Fruit fly (Drosophila melanogaster): ENCODE measurements around the gene CG31815.
A peak's percentile ranks its signal among the peaks of the same experiment; 100 is the strongest.

The CG31815 gene

DNA sequence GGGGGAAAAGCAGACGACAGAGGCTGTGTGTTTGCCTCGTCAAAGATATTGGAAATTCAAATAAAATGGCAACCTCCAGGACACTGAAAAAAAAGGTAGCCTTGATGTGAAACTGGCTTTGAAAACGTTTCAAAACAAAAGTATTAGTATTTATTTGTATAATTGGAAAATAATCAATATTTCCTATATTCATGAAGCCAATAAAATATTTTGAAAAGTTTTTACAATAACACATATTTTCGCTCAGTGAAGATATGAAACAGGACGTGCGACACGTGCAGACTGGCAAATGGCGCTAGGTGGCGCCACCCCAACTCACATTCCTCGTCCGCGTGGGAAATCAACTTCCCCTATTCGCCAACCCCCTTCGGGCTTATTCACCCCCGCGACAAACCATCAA, 42.2 kb downstream of the CG31815 start (continued):
- TF ChIP-seq mld (GFP tag; IDR thresholded peaks at IDR 0.05; ENCODE audit: partially characterized antibody) (no peak), D (optimal IDR thresholded peaks at IDR 0.05) (no peak), D (GFP tag; optimal IDR thresholded peaks at IDR 0.05) (no peak), Nf-YB (GFP tag; optimal IDR thresholded peaks at IDR 0.05) (no peak), sc (optimal IDR thresholded peaks at IDR 0.05) (no peak), sc (GFP tag; optimal IDR thresholded peaks at IDR 0.05) (no peak), dmrt99B (tag; optimal IDR thresholded peaks at IDR 0.05) (peak; percentile 73), CG16779 (GFP tag; IDR thresholded peaks at IDR 0.05) (no peak), CG11504 (tag; optimal IDR thresholded peaks at IDR 0.05) (peak; percentile 71), odd (GFP tag; optimal IDR thresholded peaks at IDR 0.05) (peak; percentile 16), CG6272 (GFP tag; IDR thresholded peaks at IDR 0.05) (no peak), CG2120 (GFP tag; optimal IDR thresholded peaks at IDR 0.05) (peak; percentile 68), MTF-1 (GFP tag; optimal IDR thresholded peaks at IDR 0.05; ENCODE audit: borderline replicate concordance) (no peak), slp2 (GFP tag; optimal IDR thresholded peaks at IDR 0.05) (no peak), CG5180 (GFP tag; optimal IDR thresholded peaks at IDR 0.05) (no peak), toy (GFP tag; IDR thresholded peaks at IDR 0.05) (no peak), oc (tag; optimal IDR thresholded peaks at IDR 0.05) (no peak), CG13287 (GFP tag; IDR thresholded peaks at IDR 0.05; ENCODE audit: partially characterized antibody) (no peak), HmgD (GFP tag; optimal IDR thresholded peaks at IDR 0.05) (no peak), CG2875 (GFP tag; optimal IDR thresholded peaks at IDR 0.05) (no peak), lbe (GFP tag; optimal IDR thresholded peaks at IDR 0.05) (no peak), CG8924 (tag; optimal IDR thresholded peaks at IDR 0.05) (peak; percentile 46), CG12659 (GFP tag; optimal IDR thresholded peaks at IDR 0.05) (peak; percentile 40)

DNA sequence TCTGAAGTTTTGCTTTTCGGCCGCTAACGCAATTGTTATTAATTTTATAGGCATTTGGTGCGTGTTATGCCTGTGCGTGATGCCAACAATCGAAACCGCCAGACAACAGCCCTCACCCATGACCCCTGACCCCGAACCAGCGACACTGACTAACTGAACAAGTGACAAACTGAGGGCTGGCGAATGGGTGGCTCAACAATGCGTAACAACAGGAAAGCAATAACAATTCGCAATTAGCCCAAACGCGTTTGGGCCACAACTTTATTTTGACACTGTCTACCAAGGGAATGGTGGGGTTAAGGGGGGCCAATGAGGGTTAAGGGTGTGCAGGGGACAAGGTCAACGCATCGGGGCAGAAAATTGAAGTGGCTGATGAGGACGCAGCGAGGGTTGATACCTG, 43.3 kb downstream of the CG31815 start:
- no peak for TF ChIP-seq MESR4 (GFP tag; optimal IDR thresholded peaks at IDR 0.05)
- TF ChIP-seq CG7745 (tag; optimal IDR thresholded peaks at IDR 0.05): no peak
- no peak for TF ChIP-seq Doc2 (GFP tag; IDR thresholded peaks at IDR 0.05)
- TF ChIP-seq CG8281 (tag; optimal IDR thresholded peaks at IDR 0.05): peak; percentile 86
- TF ChIP-seq Deaf1 (tag; optimal IDR thresholded peaks at IDR 0.05): no peak
- TF ChIP-seq Med (GFP tag): peak; percentile 67
- TF ChIP-seq Hr78 (GFP tag; optimal IDR thresholded peaks at IDR 0.05): peak in 1 of 2 experiments; percentile 74
- no peak for TF ChIP-seq Hr51 (GFP tag; optimal IDR thresholded peaks at IDR 0.05)
- TF ChIP-seq CG4404 (GFP tag; IDR thresholded peaks at IDR 0.05): no peak
- no peak for TF ChIP-seq CG6175 (GFP tag; IDR thresholded peaks at IDR 0.05)
- TF ChIP-seq CG7963 (GFP tag; IDR thresholded peaks at IDR 0.05; ENCODE audit: partially characterized antibody): no peak
- TF ChIP-seq crol (GFP tag; IDR thresholded peaks at IDR 0.05): peak; percentile 32; the same call in 1 of the 2 replicates
- no peak for TF ChIP-seq NK7.1 (GFP tag; optimal IDR thresholded peaks at IDR 0.05)
- peak; percentile 75 for TF ChIP-seq abd-A (tag; optimal IDR thresholded peaks at IDR 0.05)
- TF ChIP-seq Rfx (GFP tag; IDR thresholded peaks at IDR 0.05): no peak

DNA sequence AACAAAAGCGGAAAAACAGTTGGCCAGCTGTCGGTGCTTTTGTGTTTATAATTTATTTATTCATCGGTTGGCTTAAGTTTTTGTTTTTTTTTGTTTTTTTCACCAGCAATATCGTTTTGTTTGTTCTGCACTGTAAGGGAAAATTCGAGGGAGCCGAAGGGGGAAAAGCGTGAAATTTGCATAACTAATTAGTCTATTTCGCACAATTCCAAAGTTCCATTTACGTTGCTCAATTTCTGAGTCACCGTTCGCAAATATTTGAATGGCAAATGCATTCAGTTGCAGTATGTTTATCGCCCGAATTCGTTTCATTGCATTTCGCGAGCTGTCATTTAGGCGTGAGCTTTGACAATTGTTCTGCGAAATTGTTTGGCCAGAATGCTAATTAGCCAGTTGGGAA, 47.9 kb downstream of the CG31815 start:
- TF ChIP-seq gce (GFP tag; IDR thresholded peaks at IDR 0.05) (no peak), CG11456 (GFP tag; IDR thresholded peaks at IDR 0.05) (no peak), CG1233 (GFP tag; optimal IDR thresholded peaks at IDR 0.05) (no peak), Ravus (GFP tag; IDR thresholded peaks at IDR 0.05) (no peak), CG8359 (GFP tag; optimal IDR thresholded peaks at IDR 0.05; ENCODE audit: borderline replicate concordance) (no peak), Usf (GFP tag; optimal IDR thresholded peaks at IDR 0.05) (no peak), luna (GFP tag; optimal IDR thresholded peaks at IDR 0.05) (no peak), Ets65A (GFP tag) (no peak), CG2875 (GFP tag; optimal IDR thresholded peaks at IDR 0.05) (no peak), Nf-YB (GFP tag; optimal IDR thresholded peaks at IDR 0.05) (no peak), cwo (GFP tag; optimal IDR thresholded peaks at IDR 0.05) (no peak), lmd (GFP tag; IDR thresholded peaks at IDR 0.05) (no peak), CG6813 (GFP tag; optimal IDR thresholded peaks at IDR 0.05) (no peak), az2 (GFP tag; optimal IDR thresholded peaks at IDR 0.05) (no peak), E2f2 (GFP tag; IDR thresholded peaks at IDR 0.05) (no peak)
